Worm (Caenorhabditis elegans) whole organism, L2 larva: ENCODE results near the gene C09G9.1.

Experiments
- C34F6.9 ChIP-seq: fragments of 150-350 bp; optimal IDR thresholded peaks from 2 replicates; lab custom pipeline; 2014; ENCODE audit warnings: missing biosample characterization, missing genetic modification characterization
- F13H6.1 ChIP-seq: sonication (generic microtip); optimal IDR thresholded peaks from 2 replicates; lab custom pipeline; 2016; ENCODE audit warnings: missing genetic modification characterization, missing compliant biosample characterization
- Y55F3AM.14 ChIP-seq: fragments of 200-800 bp; sonication (Bioruptor generic); optimal IDR thresholded peaks from 2 replicates; lab custom pipeline; 2018; ENCODE audit warnings: mild to moderate bottlenecking, missing genetic modification characterization, missing compliant biosample characterization
- alr-1 ChIP-seq: fragments of 150-350 bp; optimal IDR thresholded peaks from 2 replicates; lab custom pipeline; 2014; ENCODE audit warnings: missing biosample characterization, missing genetic modification characterization
- aly-2 ChIP-seq: fragments of 150-350 bp; optimal IDR thresholded peaks from 2 replicates; lab custom pipeline; 2014; ENCODE audit warnings: missing biosample characterization, missing genetic modification characterization
- blmp-1 ChIP-seq: sonication (generic microtip); optimal IDR thresholded peaks from 2 replicates; lab custom pipeline; 2017; ENCODE audit warnings: missing genetic modification characterization, mild to moderate bottlenecking, missing compliant biosample characterization, antibody characterized with exemption, moderate library complexity; ENCODE audit not compliant: insufficient read depth
- ceh-16 ChIP-seq: fragments of 150-350 bp; optimal IDR thresholded peaks from 2 replicates; lab custom pipeline; 2014; ENCODE audit warnings: missing biosample characterization, missing genetic modification characterization
- ceh-82 ChIP-seq: fragments of 150-350 bp; optimal IDR thresholded peaks from 2 replicates; lab custom pipeline; 2014; ENCODE audit warnings: missing biosample characterization, missing genetic modification characterization
- crh-2 ChIP-seq: sonication (generic microtip); optimal IDR thresholded peaks from 2 replicates; lab custom pipeline; 2017; ENCODE audit warnings: missing biosample characterization, missing genetic modification characterization
- egl-27 ChIP-seq: sonication (generic microtip); optimal IDR thresholded peaks from 3 replicates; lab custom pipeline; 2017; ENCODE audit warnings: missing biosample characterization, missing genetic modification reagents, missing genetic modification characterization
- fos-1 ChIP-seq: fragments of 150-350 bp; optimal IDR thresholded peaks from 2 replicates; lab custom pipeline; 2014; ENCODE audit warnings: missing biosample characterization, missing genetic modification characterization
- gmeb-1 ChIP-seq: fragments of 150-350 bp; optimal IDR thresholded peaks from 2 replicates; lab custom pipeline; 2014; ENCODE audit warnings: missing biosample characterization, missing genetic modification characterization
- lin-13 ChIP-seq: fragments of 150-350 bp; optimal IDR thresholded peaks from 2 replicates; lab custom pipeline; 2014; ENCODE audit warnings: missing biosample characterization, missing genetic modification reagents, missing genetic modification characterization
- lsy-2 ChIP-seq, 2 experiments: fragments of 150-350 bp in 1 of 2; sonication (generic microtip) in 1 of 2; optimal IDR thresholded peaks; 2 replicates each; lab custom pipeline; 2014 to 2017; ENCODE audit warnings: missing biosample characterization in 2 of 2, missing genetic modification characterization in 2 of 2
- mbf-1 ChIP-seq: sonication (generic microtip); optimal IDR thresholded peaks from 2 replicates; lab custom pipeline; 2017; ENCODE audit warnings: missing biosample characterization, missing genetic modification characterization
- mdl-1 ChIP-seq, 2 experiments: fragments of 150-350 bp in 1 of 2; sonication (generic microtip) in 1 of 2; optimal IDR thresholded peaks; 2 replicates each; lab custom pipeline; 2017; ENCODE audit warnings: missing biosample characterization in 2 of 2, missing genetic modification characterization in 2 of 2
- nhr-10 ChIP-seq: sonication (generic microtip); optimal IDR thresholded peaks from 2 replicates; lab custom pipeline; 2017; ENCODE audit warnings: missing biosample characterization, missing genetic modification characterization
- nhr-11 ChIP-seq: fragments of 150-350 bp; optimal IDR thresholded peaks from 2 replicates; lab custom pipeline; 2014; ENCODE audit warnings: missing biosample characterization, missing genetic modification characterization
- nhr-12 ChIP-seq: fragments of 150-350 bp; optimal IDR thresholded peaks from 2 replicates; lab custom pipeline; 2014; ENCODE audit warnings: missing biosample characterization, missing genetic modification characterization
- nhr-129 ChIP-seq: fragments of 150-350 bp; optimal IDR thresholded peaks from 2 replicates; lab custom pipeline; 2014; ENCODE audit warnings: missing biosample characterization, missing genetic modification characterization
- nhr-21 ChIP-seq: fragments of 150-350 bp; optimal IDR thresholded peaks from 2 replicates; lab custom pipeline; 2014; ENCODE audit warnings: missing biosample characterization, missing genetic modification characterization
- nhr-23 ChIP-seq: fragments of 150-350 bp; optimal IDR thresholded peaks from 2 replicates; lab custom pipeline; 2014; ENCODE audit warnings: missing biosample characterization, missing genetic modification reagents, missing genetic modification characterization
- nhr-237 ChIP-seq: fragments of 150-350 bp; optimal IDR thresholded peaks from 2 replicates; lab custom pipeline; 2014; ENCODE audit warnings: missing biosample characterization, missing genetic modification characterization
- nhr-25 ChIP-seq: fragments of 150-350 bp; sonication (generic microtip); optimal IDR thresholded peaks from 3 replicates; lab custom pipeline; 2014; ENCODE audit warnings: missing biosample characterization, missing genetic modification characterization
- nhr-6 ChIP-seq: fragments of 150-350 bp; optimal IDR thresholded peaks from 2 replicates; lab custom pipeline; 2014; ENCODE audit warnings: missing biosample characterization, missing genetic modification characterization
- nhr-77 ChIP-seq: fragments of 150-350 bp; optimal IDR thresholded peaks from 2 replicates; lab custom pipeline; 2014; ENCODE audit warnings: missing biosample characterization, missing genetic modification characterization
- sem-4 ChIP-seq: fragments of 150-350 bp; optimal IDR thresholded peaks from 2 replicates; lab custom pipeline; 2014; ENCODE audit warnings: missing biosample characterization, missing genetic modification reagents, missing genetic modification characterization
- skn-1 ChIP-seq: sonication (generic microtip); optimal IDR thresholded peaks from 2 replicates; lab custom pipeline; 2017; ENCODE audit warnings: missing biosample characterization, missing genetic modification characterization
- sma-3 ChIP-seq: sonication (generic microtip); optimal IDR thresholded peaks from 2 replicates; lab custom pipeline; 2016; ENCODE audit warnings: missing genetic modification reagents, missing genetic modification characterization, missing compliant biosample characterization
- sma-9 ChIP-seq, 2 experiments: fragments of 150-350 bp in 1 of 2; sonication (generic microtip) in 1 of 2; optimal IDR thresholded peaks; 2 replicates each; lab custom pipeline; 2014 to 2016; ENCODE audit warnings: missing genetic modification characterization in 2 of 2, mild to moderate bottlenecking in 1 of 2, missing biosample characterization in 1 of 2, missing compliant biosample characterization in 1 of 2, missing genetic modification reagents in 1 of 2, moderate library complexity in 1 of 2
- zag-1 ChIP-seq: fragments of 150-350 bp; optimal IDR thresholded peaks from 2 replicates; lab custom pipeline; 2014; ENCODE audit warnings: missing biosample characterization, missing genetic modification characterization
- ztf-11 ChIP-seq: sonication (generic microtip); optimal IDR thresholded peaks from 2 replicates; lab custom pipeline; 2017; ENCODE audit warnings: missing biosample characterization, missing genetic modification characterization

Gene C09G9.1

DNA sequence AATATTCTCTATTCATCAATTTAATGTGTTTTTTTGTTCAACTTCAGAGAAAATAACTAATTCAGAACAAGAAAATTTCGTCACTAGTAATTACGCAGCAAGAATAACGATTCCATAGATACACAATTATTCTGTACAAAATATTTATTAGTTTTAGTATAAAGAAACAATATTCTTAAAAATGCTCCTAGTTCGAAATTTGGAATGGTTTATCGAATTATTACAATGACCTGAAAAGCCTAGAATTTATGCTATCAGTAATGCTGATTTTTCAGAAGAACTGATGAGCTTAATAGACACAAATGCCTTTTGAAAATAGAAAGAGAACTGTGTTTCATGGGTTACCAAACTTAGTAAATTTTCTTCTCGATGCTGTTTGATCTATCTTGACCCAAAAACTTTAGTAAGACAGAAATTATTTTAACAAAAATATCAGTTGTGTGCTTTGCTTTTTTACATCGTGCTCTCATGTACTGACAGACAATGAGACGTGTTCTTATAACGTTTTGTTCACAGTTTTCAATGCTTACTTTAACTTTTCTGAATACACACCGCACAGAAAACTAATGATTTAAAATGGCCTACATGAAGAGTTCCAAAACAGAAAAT is 39.2 kb downstream of the C09G9.1 start:
- TF ChIP-seq aly-2 (tag; lab: Kevin White, UChicago), result peak; percentile 3
- TF ChIP-seq fos-1 (tag; lab: Kevin White, UChicago), result no peak
- TF ChIP-seq sma-3 (GFP tag; lab: Kevin White, UChicago), result peak; percentile 38
- TF ChIP-seq nhr-129, result no peak
- TF ChIP-seq crh-2, result no peak
- no peak for TF ChIP-seq gmeb-1 (tag; lab: Kevin White, UChicago)
- no peak for TF ChIP-seq nhr-6
- no peak for TF ChIP-seq alr-1 (tag; lab: Kevin White, UChicago)
- TF ChIP-seq nhr-25, result peak; percentile 38
- TF ChIP-seq lin-13 (GFP tag; lab: Kevin White, UChicago), result peak; percentile 58
- no peak for TF ChIP-seq nhr-23 (tag; lab: Kevin White, UChicago)
- peak; percentile 30 for TF ChIP-seq nhr-21 (tag; lab: Kevin White, UChicago)
- TF ChIP-seq skn-1, result no peak
- no peak for TF ChIP-seq mbf-1 (tag; lab: Kevin White, UChicago)
- TF ChIP-seq zag-1 (tag; lab: Kevin White, UChicago), result no peak
- TF ChIP-seq, all 48 proteins: peak for 5

DNA sequence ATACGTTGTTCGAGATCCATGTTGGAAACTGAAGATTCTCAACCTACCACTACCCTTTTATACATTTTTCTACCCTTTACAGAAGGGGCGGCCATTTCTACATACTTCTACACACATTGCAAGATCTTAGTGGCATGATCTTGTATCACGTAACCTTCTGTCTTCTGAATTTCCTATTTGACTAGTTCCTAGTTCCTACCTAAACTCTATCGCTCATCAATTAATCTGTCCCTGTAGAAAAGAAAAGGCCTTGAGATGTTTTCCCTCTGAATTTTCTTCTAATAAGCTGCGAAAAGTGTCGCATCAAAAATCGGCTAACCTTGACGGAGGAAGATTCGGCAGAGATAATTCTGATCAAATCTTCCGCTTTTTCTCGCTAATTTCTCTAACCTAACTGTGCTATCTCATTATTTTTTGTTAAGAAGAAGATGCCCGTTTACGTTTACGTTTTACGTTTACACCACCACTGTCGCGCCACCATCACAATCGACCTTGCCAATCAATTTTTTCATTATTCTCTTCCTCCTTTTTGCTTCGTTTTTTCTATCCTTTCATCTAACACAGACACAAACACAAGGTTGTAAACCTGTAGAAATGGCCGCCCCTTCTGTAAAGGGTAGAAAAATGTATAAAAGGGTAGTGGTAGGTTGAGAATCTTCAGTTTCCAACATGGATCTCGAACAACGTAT is 41.0 kb downstream of the C09G9.1 start, which contains the start of the genes col-117 and col-3:
Gene col-117, minus strand, starts transcription at position 51 of the 689 bp plus-strand sequence.
Gene col-3, plus strand, starts transcription at position 639 of the 689 bp plus-strand sequence.
- TF ChIP-seq ceh-16, result peak; percentile 11
- no peak for TF ChIP-seq ztf-11 (tag; lab: Kevin White, UChicago)
- TF ChIP-seq egl-27 (tag; lab: Kevin White, UChicago), result peak; percentile 56
- peak; percentile 54 for TF ChIP-seq sma-3 (GFP tag; lab: Kevin White, UChicago)
- TF ChIP-seq nhr-77, result no peak
- TF ChIP-seq blmp-1 (tag; lab: Kevin White, UChicago), result peak; percentile 11
- TF ChIP-seq crh-2, result peak; percentile 13
- peak; percentile 49 for TF ChIP-seq sma-9 (GFP tag; optimal IDR thresholded peaks at IDR 0.05; lab: Kevin White, UChicago)
- no peak for TF ChIP-seq sma-9 (tag; optimal IDR thresholded peaks at IDR 0.05; lab: Kevin White, UChicago)
- TF ChIP-seq gmeb-1 (tag; lab: Kevin White, UChicago), result peak; percentile 13
- no peak for TF ChIP-seq nhr-11 (tag; lab: Kevin White, UChicago)
- TF ChIP-seq nhr-237, result no peak
- TF ChIP-seq lin-13 (GFP tag; lab: Kevin White, UChicago), result no peak
- peak; percentile 2 for TF ChIP-seq nhr-129
- TF ChIP-seq nhr-21 (tag; lab: Kevin White, UChicago), result no peak
- no peak for TF ChIP-seq nhr-10 (tag; lab: Kevin White, UChicago)
- no peak for TF ChIP-seq aly-2 (tag; lab: Kevin White, UChicago)
- peak; percentile 12 for TF ChIP-seq C34F6.9
- TF ChIP-seq lsy-2 (tag; optimal IDR thresholded peaks at IDR 0.05; lab: Kevin White, UChicago), result peak in 1 of 2 experiments; percentile 3
- no peak for TF ChIP-seq Y55F3AM.14 (GFP tag; lab: Kevin White, UChicago)
- peak; percentile 78 for TF ChIP-seq nhr-25
- TF ChIP-seq sem-4 (tag; lab: Kevin White, UChicago), result peak; percentile 39
- TF ChIP-seq fos-1 (tag; lab: Kevin White, UChicago), result peak; percentile 4

DNA sequence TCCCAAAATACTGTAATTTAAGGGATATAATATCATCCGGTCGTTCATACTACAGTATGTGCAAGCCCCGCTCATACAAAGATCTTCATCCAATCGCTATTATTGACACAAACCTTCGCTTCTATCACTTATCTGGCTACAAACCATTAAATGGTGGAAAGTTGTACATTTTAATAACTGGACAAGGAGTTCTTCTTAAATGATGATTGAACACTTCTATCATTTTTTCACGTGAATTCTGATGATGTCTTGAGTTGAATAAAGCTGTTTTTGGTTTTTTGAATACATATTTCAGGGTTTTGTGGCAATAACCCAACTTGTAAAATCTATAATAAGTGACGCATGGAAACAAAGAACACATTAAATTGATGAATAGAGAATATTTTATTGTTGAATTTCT is 42.7 kb downstream of the C09G9.1 start:
- TF ChIP-seq sma-3 (GFP tag; lab: Kevin White, UChicago) (peak; percentile 41), nhr-25 (peak; percentile 41), nhr-12 (tag; lab: Kevin White, UChicago) (no peak), C34F6.9 (no peak), nhr-21 (tag; lab: Kevin White, UChicago) (peak; percentile 25), fos-1 (tag; lab: Kevin White, UChicago) (peak; percentile 8), crh-2 (peak; percentile 24), lin-13 (GFP tag; lab: Kevin White, UChicago) (peak; percentile 13), nhr-6 (no peak)

DNA sequence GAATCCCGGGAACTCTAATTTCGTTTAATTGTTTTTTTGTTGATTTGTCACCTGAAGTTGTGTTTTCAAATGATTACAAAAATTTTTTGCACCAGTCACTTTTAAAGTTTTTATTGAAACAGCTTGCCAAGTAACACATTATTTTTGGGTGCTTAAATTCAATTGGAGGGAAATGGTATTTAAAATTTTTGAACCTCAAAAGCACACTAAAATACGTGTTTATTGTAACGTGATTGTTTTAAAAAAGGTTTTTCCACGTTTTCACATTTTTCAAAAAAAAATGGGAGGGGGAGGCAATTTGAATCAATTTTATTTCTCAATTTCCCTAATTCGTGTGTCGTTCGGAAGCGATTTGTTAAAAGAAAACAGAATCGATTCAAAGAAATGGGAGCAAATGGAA is 44.1 kb downstream of the C09G9.1 start, which contains the start of gene T28C6.5:
Gene T28C6.5, plus strand, starts transcription at position 301 of the 400 bp plus-strand sequence.
- TF ChIP-seq nhr-129, result no peak
- TF ChIP-seq lsy-2 (tag; optimal IDR thresholded peaks at IDR 0.05; lab: Kevin White, UChicago), result no peak
- no peak for TF ChIP-seq gmeb-1 (tag; lab: Kevin White, UChicago)
- no peak for TF ChIP-seq ztf-11 (tag; lab: Kevin White, UChicago)
- TF ChIP-seq nhr-77, result no peak
- TF ChIP-seq aly-2 (tag; lab: Kevin White, UChicago), result no peak
- no peak for TF ChIP-seq skn-1
- TF ChIP-seq Y55F3AM.14 (GFP tag; lab: Kevin White, UChicago), result no peak
- no peak for TF ChIP-seq ceh-82 (tag; lab: Kevin White, UChicago)
- TF ChIP-seq mdl-1 (tag; optimal IDR thresholded peaks at IDR 0.05; lab: Kevin White, UChicago), result no peak
- no peak for TF ChIP-seq F13H6.1 (tag; lab: Kevin White, UChicago)
- no peak for TF ChIP-seq sma-3 (GFP tag; lab: Kevin White, UChicago)
